Fruit fly (Drosophila melanogaster) S2 (cell line): Measurements from ENCODE around the gene CG42354.

Experiments
- CG8478 ChIP-seq: fragments of >200 bp; optimal IDR thresholded peaks from 2 replicates; lab custom pipeline; 2018
- CTCF ChIP-seq, 2 experiments: fragments of >200 bp; optimal IDR thresholded peaks; 2 replicates each; lab custom pipeline; 2018

- no peak for TF ChIP-seq CTCF (optimal IDR thresholded peaks at IDR 0.05; lab: Kevin White, UChicago)
- no peak for TF ChIP-seq CG8478 (lab: Kevin White, UChicago)
Observed at dm6 chrX:16100726-16101351, 3.9 kb downstream of the CG42354 start.
